Fruit fly (Drosophila melanogaster): ENCODE results near the gene whe.

whe gene

dm6 chrX:21375595-21376047 lies 27.0 kb downstream of the whe start (continued):
- TF ChIP-seq Sox15 (GFP tag; optimal IDR thresholded peaks at IDR 0.05) = no peak
- no peak for TF ChIP-seq CG11294 (GFP tag; IDR thresholded peaks at IDR 0.05)
- TF ChIP-seq spab (GFP tag; optimal IDR thresholded peaks at IDR 0.05) = peak; percentile 8
- no peak for TF ChIP-seq Hr38 (GFP tag; optimal IDR thresholded peaks at IDR 0.05)
- no peak for TF ChIP-seq Hr39 (GFP tag; optimal IDR thresholded peaks at IDR 0.05)
- no peak for TF ChIP-seq Gug (GFP tag; IDR thresholded peaks at IDR 0.05)
- peak; percentile 65; the same call in 2 of the 3 replicates for TF ChIP-seq eg (GFP tag; IDR thresholded peaks at IDR 0.05)
- TF ChIP-seq CG6808 (GFP tag; optimal IDR thresholded peaks at IDR 0.05) = peak; percentile 28
- peak; percentile 28 for TF ChIP-seq pdm3 (GFP tag; optimal IDR thresholded peaks at IDR 0.05)
- TF ChIP-seq CG6792 (GFP tag; optimal IDR thresholded peaks at IDR 0.05) = peak; percentile 54
- peak; percentile 46 for TF ChIP-seq CG7368 (GFP tag; optimal IDR thresholded peaks at IDR 0.05)
- TF ChIP-seq CG16779 (tag; optimal IDR thresholded peaks at IDR 0.05) = peak; percentile 15
- peak; percentile 63 for TF ChIP-seq net (GFP tag; optimal IDR thresholded peaks at IDR 0.05)
- TF ChIP-seq esn (GFP tag; optimal IDR thresholded peaks at IDR 0.05) = peak; percentile 54
- TF ChIP-seq Eip93F (GFP tag; optimal IDR thresholded peaks at IDR 0.05) = peak; percentile 1
- peak; percentile 65 for TF ChIP-seq CG6276 (GFP tag; optimal IDR thresholded peaks at IDR 0.05)
- TF ChIP-seq CG11762 (GFP tag; optimal IDR thresholded peaks at IDR 0.05; ENCODE audit: insufficient read depth) = peak; percentile 16
- TF ChIP-seq CG8319 (GFP tag; optimal IDR thresholded peaks at IDR 0.05) = peak; percentile 36
- TF ChIP-seq svp (GFP tag) = no peak
- no peak for TF ChIP-seq Ets21C (GFP tag; optimal IDR thresholded peaks at IDR 0.05)

- no peak for TF ChIP-seq OdsH (GFP tag; optimal IDR thresholded peaks at IDR 0.05)
- peak; percentile 43 for TF ChIP-seq cyc (GFP tag; optimal IDR thresholded peaks at IDR 0.05)
- peak; percentile 45 for TF ChIP-seq CG31627 (GFP tag; optimal IDR thresholded peaks at IDR 0.05)
- TF ChIP-seq topi (GFP tag; optimal IDR thresholded peaks at IDR 0.05) = peak; percentile 39
- TF ChIP-seq vri (GFP tag; optimal IDR thresholded peaks at IDR 0.05) = no peak
- peak; percentile 33 for TF ChIP-seq CG7368 (GFP tag; optimal IDR thresholded peaks at IDR 0.05)
- TF ChIP-seq Eip93F (GFP tag; optimal IDR thresholded peaks at IDR 0.05) = no peak
- TF ChIP-seq CG15336 (GFP tag; IDR thresholded peaks at IDR 0.05) = peak; percentile 6; the same call in 1 of the 2 replicates
- no peak for TF ChIP-seq Gug (GFP tag; IDR thresholded peaks at IDR 0.05)
- TF ChIP-seq eg (GFP tag; IDR thresholded peaks at IDR 0.05) = 0 out of 3 replicates have a peak, but pooled peaks have one; percentile 12
- TF ChIP-seq CG10669 (GFP tag; optimal IDR thresholded peaks at IDR 0.05) = peak; percentile 4
- peak; percentile 29 for TF ChIP-seq Met (GFP tag; optimal IDR thresholded peaks at IDR 0.05)
- peak; percentile 7 for TF ChIP-seq CG3919 (GFP tag; optimal IDR thresholded peaks at IDR 0.05)
- no peak for TF ChIP-seq pdm3 (GFP tag; optimal IDR thresholded peaks at IDR 0.05)
- TF ChIP-seq Hr39 (GFP tag; optimal IDR thresholded peaks at IDR 0.05) = peak; percentile 36
- peak; percentile 26 for TF ChIP-seq CG10631 (GFP tag; optimal IDR thresholded peaks at IDR 0.05)
- no peak for TF ChIP-seq CG34406 (GFP tag; optimal IDR thresholded peaks at IDR 0.05)
- no peak for TF ChIP-seq dac (GFP tag; optimal IDR thresholded peaks at IDR 0.05)
- TF ChIP-seq Eip78C (GFP tag) = peak; percentile 1
- TF ChIP-seq CG6854 (GFP tag; optimal IDR thresholded peaks at IDR 0.05) = peak; percentile 23
- peak; percentile 14 for TF ChIP-seq esn (GFP tag; optimal IDR thresholded peaks at IDR 0.05)
- peak; percentile 9 for TF ChIP-seq Eip75B (GFP tag; optimal IDR thresholded peaks at IDR 0.05)
- TF ChIP-seq CG3032 (tag; optimal IDR thresholded peaks at IDR 0.05) = no peak
- TF ChIP-seq CG6792 (GFP tag; optimal IDR thresholded peaks at IDR 0.05) = no peak
- peak; percentile 40 for TF ChIP-seq Sox14 (GFP tag; optimal IDR thresholded peaks at IDR 0.05)
- TF ChIP-seq Blimp-1 (GFP tag; optimal IDR thresholded peaks at IDR 0.05) = no peak
- TF ChIP-seq CG9139 (GFP tag; optimal IDR thresholded peaks at IDR 0.05) = no peak
- TF ChIP-seq CG11902 (GFP tag; optimal IDR thresholded peaks at IDR 0.05) = peak; percentile 8
- TF ChIP-seq CG8319 (GFP tag; optimal IDR thresholded peaks at IDR 0.05) = peak; percentile 11
- peak; percentile 31 for TF ChIP-seq lz (GFP tag; optimal IDR thresholded peaks at IDR 0.05)
These were observed 28.7 kb downstream of the whe start, which contains the start of gene slgA for dm6 chrX:21373659-21374426. TSS of gene slgA (plus strand) at chrX:21374002.

Data from whole organism, prepupa.